Worm (Caenorhabditis elegans): ENCODE measurements around the gene F44E7.5.

DNA sequence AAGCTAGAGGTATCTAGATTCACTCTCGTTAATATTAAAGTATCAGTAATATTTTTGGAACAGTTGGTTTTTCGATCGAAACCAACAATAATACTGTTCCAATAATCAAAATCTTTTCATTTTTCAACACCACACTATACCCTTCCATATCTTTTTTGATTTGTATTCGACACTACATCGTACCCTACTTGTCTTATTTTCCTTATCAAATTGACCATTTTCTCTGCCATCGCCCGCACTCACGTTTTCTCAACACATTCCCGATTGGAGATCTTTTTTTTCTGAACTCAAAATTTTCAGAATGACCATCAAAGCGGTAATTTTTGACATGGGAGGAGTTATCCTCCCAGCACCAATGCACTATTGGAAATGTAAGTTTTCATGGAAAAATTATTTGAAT lies 33.2 kb downstream of the F44E7.5 start, which contains the start of gene acds-10:
- TF ChIP-seq rnt-1 (tag; optimal IDR thresholded peaks at IDR 0.05) = no peak
- TF ChIP-seq odd-2 (tag; optimal IDR thresholded peaks at IDR 0.05) = no peak
- TF ChIP-seq eyg-1 (tag; optimal IDR thresholded peaks at IDR 0.05) = no peak
- TF ChIP-seq zip-5 (tag; optimal IDR thresholded peaks at IDR 0.05) = no peak
- no peak for TF ChIP-seq nfya-1 (tag; optimal IDR thresholded peaks at IDR 0.05)
- TF ChIP-seq ets-4 (tag; optimal IDR thresholded peaks at IDR 0.05) = no peak
- no peak for TF ChIP-seq ceh-14 (tag; optimal IDR thresholded peaks at IDR 0.05)
- TF ChIP-seq syd-9 (tag; optimal IDR thresholded peaks at IDR 0.05) = no peak
- TF ChIP-seq ceh-6 (GFP tag; optimal IDR thresholded peaks at IDR 0.05) = no peak
- no peak for TF ChIP-seq ama-1 (optimal IDR thresholded peaks at IDR 0.05)
- no peak for TF ChIP-seq fkh-10 (GFP tag; optimal IDR thresholded peaks at IDR 0.05)
- TF ChIP-seq sox-2 (GFP tag; IDR thresholded peaks at IDR 0.05) = no peak
- no peak for TF ChIP-seq elt-4 (tag; optimal IDR thresholded peaks at IDR 0.05)
- no peak for TF ChIP-seq tbx-7 (tag; optimal IDR thresholded peaks at IDR 0.05)

Data from whole organism, late embryonic.